Worm (Caenorhabditis elegans) whole organism, young adult: ENCODE results near the gene C45B11.5.
A peak's percentile ranks its signal among the peaks of the same experiment; 100 is the strongest.

ENCODE experiments used
- B0019.2 ChIP-seq: fragments of 200-800 bp; sonication (Bioruptor generic); conservative IDR thresholded peaks from 2 replicates; pipeline ENCODE4 v1.3.6; 2022; ENCODE audit warnings: missing genetic modification reagents, missing genetic modification characterization, missing compliant biosample characterization
- D2030.7 ChIP-seq: fragments of 200-800 bp; sonication (Bioruptor generic); IDR thresholded peaks from 2 replicates; pipeline ENCODE4 v1.3.6; 2022; ENCODE audit warnings: missing genetic modification reagents, missing genetic modification characterization, missing compliant biosample characterization
- F10E7.11 ChIP-seq: sonication (generic microtip); optimal IDR thresholded peaks from 2 replicates; lab custom pipeline; 2017; ENCODE audit warnings: mild to moderate bottlenecking, missing genetic modification characterization, moderate library complexity, missing compliant biosample characterization
- F39B2.1 ChIP-seq: fragments of 200-800 bp; sonication (Bioruptor generic); IDR thresholded peaks from 2 replicates; pipeline ENCODE4 v1.3.6; 2022; ENCODE audit warnings: missing genetic modification reagents, missing genetic modification characterization, missing compliant biosample characterization
- F55B11.4 ChIP-seq: sonication (generic microtip); optimal IDR thresholded peaks from 2 replicates; lab custom pipeline; 2016; ENCODE audit warnings: missing compliant biosample characterization, missing genetic modification characterization, borderline replicate concordance; ENCODE audit not compliant: insufficient read depth
- K11D2.4 ChIP-seq: fragments of 200-800 bp; sonication (Bioruptor generic); IDR thresholded peaks from 2 replicates; pipeline ENCODE4 v1.3.6; 2022; ENCODE audit warnings: missing genetic modification reagents, missing genetic modification characterization, missing compliant biosample characterization
- Y53F4B.3 ChIP-seq: fragments of 200-800 bp; sonication (Bioruptor generic); IDR thresholded peaks from 2 replicates; pipeline ENCODE4 v1.3.6; 2022; ENCODE audit warnings: missing genetic modification reagents, missing genetic modification characterization, missing compliant biosample characterization
- Y79H2A.3 ChIP-seq: fragments of 200-800 bp; sonication (Bioruptor generic); conservative IDR thresholded peaks from 2 replicates; pipeline ENCODE4 v1.3.6; 2022; ENCODE audit warnings: missing genetic modification reagents, missing genetic modification characterization, missing compliant biosample characterization
- ZK185.1 ChIP-seq: sonication (generic microtip); optimal IDR thresholded peaks from 2 replicates; lab custom pipeline; 2016; ENCODE audit warnings: mild to moderate bottlenecking, missing genetic modification characterization, missing compliant biosample characterization; ENCODE audit not compliant: poor library complexity, severe bottlenecking
- athp-1 ChIP-seq: sonication (generic microtip); optimal IDR thresholded peaks from 2 replicates; lab custom pipeline; 2017; ENCODE audit warnings: mild to moderate bottlenecking, missing genetic modification characterization, missing compliant biosample characterization
- attf-3 ChIP-seq: fragments of 200-800 bp; sonication (Bioruptor generic); conservative IDR thresholded peaks from 2 replicates; pipeline ENCODE4 v1.3.6; 2022; ENCODE audit warnings: missing genetic modification reagents, missing genetic modification characterization, missing compliant biosample characterization
- attf-5 ChIP-seq: fragments of 200-800 bp; sonication (Bioruptor generic); optimal IDR thresholded peaks from 2 replicates; lab custom pipeline; 2018; ENCODE audit warnings: mild to moderate bottlenecking, missing genetic modification characterization, missing compliant biosample characterization
- bed-2 ChIP-seq: fragments of 200-800 bp; sonication (Bioruptor generic); IDR thresholded peaks from 2 replicates; pipeline ENCODE4 v1.3.6; 2022; ENCODE audit warnings: missing genetic modification reagents, missing genetic modification characterization, missing compliant biosample characterization
- cebp-1 ChIP-seq, 2 experiments: fragments of 200-800 bp in 1 of 2; sonication (Bioruptor generic) in 1 of 2; sonication (generic microtip) in 1 of 2; IDR thresholded peaks in 1 of 2; optimal IDR thresholded peaks in 1 of 2; 2 replicates each; pipeline versions ENCODE4 v1.3.6 to Lab custom; 2017 to 2022; ENCODE audit warnings: missing compliant biosample characterization in 2 of 2, missing genetic modification characterization in 2 of 2, mild to moderate bottlenecking in 1 of 2, missing genetic modification reagents in 1 of 2, moderate library complexity in 1 of 2
- ceh-40 ChIP-seq: fragments of 200-800 bp; sonication (Bioruptor generic); IDR thresholded peaks from 2 replicates; pipeline ENCODE4 v1.3.6; 2022; ENCODE audit warnings: missing genetic modification characterization, missing compliant biosample characterization
- chd-7 ChIP-seq: sonication (generic microtip); optimal IDR thresholded peaks from 2 replicates; lab custom pipeline; 2016; ENCODE audit warnings: mild to moderate bottlenecking, missing genetic modification characterization, moderate library complexity, missing compliant biosample characterization
- die-1 ChIP-seq: sonication (generic microtip); optimal IDR thresholded peaks from 2 replicates; lab custom pipeline; 2016; ENCODE audit warnings: missing genotype, mild to moderate bottlenecking, missing genetic modification characterization, missing compliant biosample characterization
- dpl-1 ChIP-seq: fragments of 150-350 bp; optimal IDR thresholded peaks from 2 replicates; lab custom pipeline; 2014; ENCODE audit warnings: missing biosample characterization, missing genetic modification reagents, missing genetic modification characterization
- egl-44 ChIP-seq: fragments of 200-800 bp; sonication (Bioruptor generic); IDR thresholded peaks from 2 replicates; pipeline ENCODE4 v1.3.6; 2022; ENCODE audit warnings: missing genetic modification reagents, missing genetic modification characterization, missing compliant biosample characterization
- egrh-3 ChIP-seq: fragments of 200-800 bp; sonication (Bioruptor generic); IDR thresholded peaks from 2 replicates; pipeline ENCODE4 v1.3.6; 2022; ENCODE audit warnings: missing genetic modification reagents, missing genetic modification characterization, missing compliant biosample characterization
- ekl-4 ChIP-seq: fragments of 200-800 bp; sonication (Bioruptor generic); IDR thresholded peaks from 2 replicates; pipeline ENCODE4 v1.3.6; 2022; ENCODE audit warnings: missing genetic modification reagents, missing genetic modification characterization, missing compliant biosample characterization
- fkh-3 ChIP-seq: sonication (generic microtip); optimal IDR thresholded peaks from 2 replicates; lab custom pipeline; 2016; ENCODE audit warnings: mild to moderate bottlenecking, missing genetic modification characterization, missing compliant biosample characterization
- hlh-12 ChIP-seq: sonication (generic microtip); optimal IDR thresholded peaks from 2 replicates; lab custom pipeline; 2016; ENCODE audit warnings: missing genetic modification characterization, missing compliant biosample characterization
- hrde-1 ChIP-seq: sonication (generic microtip); optimal IDR thresholded peaks from 2 replicates; lab custom pipeline; 2016; ENCODE audit warnings: missing genetic modification characterization, mild to moderate bottlenecking, missing compliant biosample characterization, moderate library complexity, missing genotype, missing genetic modification reagents, borderline replicate concordance
- let-526 ChIP-seq: fragments of 200-800 bp; sonication (Bioruptor generic); IDR thresholded peaks from 2 replicates; pipeline ENCODE4 v1.3.6; 2022; ENCODE audit warnings: missing genetic modification reagents, missing genetic modification characterization, missing compliant biosample characterization
- lin-26 ChIP-seq: fragments of 200-800 bp; sonication (Bioruptor generic); IDR thresholded peaks from 2 replicates; pipeline ENCODE4 v1.3.6; 2022; ENCODE audit warnings: missing genetic modification reagents, missing genetic modification characterization, missing compliant biosample characterization
- lin-35 ChIP-seq, 3 experiments: fragments of 150-350 bp in 2 of 3; sonication (generic microtip) in 1 of 3; optimal IDR thresholded peaks; 2 replicates each; lab custom pipeline; 2014 to 2018; ENCODE audit warnings: missing biosample characterization in 3 of 3, missing genetic modification characterization in 3 of 3, missing genetic modification reagents in 3 of 3
- lin-40 ChIP-seq: sonication (generic microtip); optimal IDR thresholded peaks from 2 replicates; lab custom pipeline; 2016; ENCODE audit warnings: missing genetic modification characterization, mild to moderate bottlenecking, missing compliant biosample characterization, missing genotype, missing genetic modification reagents
- mcd-1 ChIP-seq: fragments of 200-800 bp; sonication (Bioruptor generic); IDR thresholded peaks from 2 replicates; pipeline ENCODE4 v1.3.6; 2022; ENCODE audit warnings: missing genetic modification reagents, missing genetic modification characterization, missing compliant biosample characterization
- mxl-1 ChIP-seq: sonication (generic microtip); optimal IDR thresholded peaks from 2 replicates; lab custom pipeline; 2016; ENCODE audit warnings: missing genetic modification characterization, missing compliant biosample characterization
- nfya-1 ChIP-seq: sonication (generic microtip); optimal IDR thresholded peaks from 2 replicates; lab custom pipeline; 2017; ENCODE audit warnings: antibody characterized with exemption, missing compliant biosample characterization, missing genetic modification characterization, borderline replicate concordance; ENCODE audit not compliant: insufficient read depth
- nfyb-1 ChIP-seq: fragments of 200-800 bp; sonication (Bioruptor generic); IDR thresholded peaks from 2 replicates; pipeline ENCODE4 v1.3.6; 2022; ENCODE audit warnings: missing genetic modification reagents, missing genetic modification characterization, missing compliant biosample characterization
- nhr-80 ChIP-seq: sonication (generic microtip); optimal IDR thresholded peaks from 2 replicates; lab custom pipeline; 2016; ENCODE audit warnings: missing genetic modification characterization, missing compliant biosample characterization
- pbrm-1 ChIP-seq: fragments of 200-800 bp; sonication (Bioruptor generic); IDR thresholded peaks from 2 replicates; pipeline ENCODE4 v1.3.6; 2022; ENCODE audit warnings: missing genetic modification reagents, missing genetic modification characterization, missing compliant biosample characterization
- rcor-1 ChIP-seq: fragments of 200-800 bp; sonication (Bioruptor generic); IDR thresholded peaks from 2 replicates; pipeline ENCODE4 v1.3.6; 2022; ENCODE audit warnings: missing genetic modification reagents, missing genetic modification characterization, missing compliant biosample characterization
- repo-1 ChIP-seq: sonication (generic microtip); optimal IDR thresholded peaks from 2 replicates; lab custom pipeline; 2017; ENCODE audit warnings: mild to moderate bottlenecking, missing genetic modification characterization, missing compliant biosample characterization
- sea-2 ChIP-seq: fragments of 200-800 bp; sonication (Bioruptor generic); IDR thresholded peaks from 2 replicates; pipeline ENCODE4 v1.3.6; 2022; ENCODE audit warnings: missing genetic modification characterization, missing compliant biosample characterization
- snpc-1.3 ChIP-seq: sonication (generic microtip); optimal IDR thresholded peaks from 2 replicates; lab custom pipeline; 2017; ENCODE audit warnings: missing genetic modification characterization, mild to moderate bottlenecking, missing compliant biosample characterization, antibody characterized with exemption, moderate library complexity, missing genotype, missing genetic modification reagents; ENCODE audit not compliant: insufficient read depth
- tbx-9 ChIP-seq: sonication (generic microtip); optimal IDR thresholded peaks from 2 replicates; lab custom pipeline; 2016; ENCODE audit warnings: borderline replicate concordance, missing genetic modification characterization, inconsistent platforms, missing compliant biosample characterization
- unc-130 ChIP-seq: sonication (generic microtip); optimal IDR thresholded peaks from 2 replicates; lab custom pipeline; 2016; ENCODE audit warnings: missing genetic modification reagents, missing genetic modification characterization, missing compliant biosample characterization
- xnd-1 ChIP-seq: sonication (generic microtip); optimal IDR thresholded peaks from 2 replicates; lab custom pipeline; 2016; ENCODE audit warnings: missing genotype, missing genetic modification reagents, missing genetic modification characterization, missing compliant biosample characterization
- zfh-2 ChIP-seq: fragments of 200-800 bp; sonication (Bioruptor generic); conservative IDR thresholded peaks from 2 replicates; pipeline ENCODE4 v1.3.6; 2022; ENCODE audit warnings: missing genetic modification reagents, missing genetic modification characterization, missing compliant biosample characterization
- zim-3 ChIP-seq: sonication (generic microtip); optimal IDR thresholded peaks from 2 replicates; lab custom pipeline; 2017; ENCODE audit warnings: mild to moderate bottlenecking, missing genetic modification characterization, moderate library complexity, missing compliant biosample characterization
- ztf-25 ChIP-seq: fragments of 200-800 bp; sonication (Bioruptor generic); IDR thresholded peaks from 2 replicates; pipeline ENCODE4 v1.3.6; 2022; ENCODE audit warnings: missing genetic modification reagents, missing genetic modification characterization, missing compliant biosample characterization

C45B11.5 gene

DNA sequence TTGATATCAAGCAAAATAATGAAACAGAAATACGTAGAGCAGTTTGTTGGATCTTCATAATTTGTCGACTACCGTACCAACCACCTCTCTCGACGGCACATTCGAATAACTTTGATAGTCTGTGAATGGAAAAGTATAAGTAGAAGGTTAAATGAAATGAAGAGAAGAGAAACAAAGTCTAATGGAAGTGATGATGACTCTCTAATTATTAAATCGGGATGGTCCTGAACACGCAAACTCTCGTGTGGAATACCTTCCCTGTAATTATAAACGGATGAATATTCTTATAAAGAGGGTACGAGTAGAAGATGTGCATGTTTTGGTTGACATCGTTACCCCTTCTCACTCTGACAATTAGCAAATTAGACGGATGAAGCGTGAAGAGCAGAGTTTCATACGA lies 18.8 kb upstream of the C45B11.5 start, which contains the start of the genes C13G3.12 and hot-6:
C13G3.12 (minus strand) TSS at position 101 of the 400 bp plus-strand sequence.
hot-6 (minus strand) TSS at position 121 of the 400 bp plus-strand sequence.
- TF ChIP-seq nhr-80 (no peak), chd-7 (tag; lab: Kevin White, UChicago) (no peak), nfyb-1 (GFP tag; lab: Robert Waterston, UW) (no peak), egrh-3 (GFP tag; lab: Robert Waterston, UW) (no peak), ceh-40 (GFP tag; lab: Robert Waterston, UW) (no peak), let-526 (no peak), B0019.2 (GFP tag; lab: Robert Waterston, UW) (no peak)

DNA sequence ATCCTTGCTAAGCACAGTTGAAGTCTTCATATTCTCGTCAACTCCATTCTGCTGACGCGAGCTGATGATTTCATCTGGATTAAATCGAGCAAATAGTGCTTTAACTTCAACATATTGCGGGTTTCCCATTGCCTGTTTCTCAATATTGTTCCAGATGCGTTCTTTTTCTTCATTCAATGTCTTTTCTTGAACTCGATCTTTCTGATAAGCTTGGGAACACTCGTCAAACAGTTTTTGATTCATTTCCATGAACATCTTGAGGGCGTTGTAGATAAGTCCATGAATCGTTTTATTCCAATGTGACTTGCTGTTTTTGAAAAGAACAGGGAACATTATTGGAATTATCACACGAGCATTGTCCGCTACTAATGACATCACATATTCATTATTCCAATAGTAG lies 13.9 kb upstream of the C45B11.5 start:
- TF ChIP-seq xnd-1 (tag; lab: Kevin White, UChicago) (no peak), Y53F4B.3 (no peak), mcd-1 (no peak)

DNA sequence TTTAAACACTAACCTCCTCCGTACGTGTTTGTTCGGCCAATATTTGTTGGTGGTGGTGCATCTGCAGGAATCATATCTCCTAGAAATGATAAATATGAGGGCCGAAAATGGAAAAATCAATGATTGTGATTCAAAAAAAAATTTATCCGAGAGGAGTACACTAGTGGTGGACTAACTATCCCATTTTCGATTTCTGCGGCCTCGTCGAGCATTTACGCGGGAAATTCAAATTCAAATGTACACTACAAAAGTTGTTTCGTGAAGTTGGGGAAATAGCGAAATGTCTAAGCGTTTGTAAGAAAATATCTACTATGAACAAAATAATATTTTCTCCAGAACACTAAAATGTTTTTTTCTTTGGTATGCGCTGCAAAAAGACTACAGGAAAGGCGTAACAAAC lies 12.3 kb upstream of the C45B11.5 start:
- no peak for TF ChIP-seq F55B11.4 (tag; lab: Kevin White, UChicago)
- no peak for TF ChIP-seq nhr-80
- TF ChIP-seq sea-2 (GFP tag; lab: Robert Waterston, UW), result no peak
- TF ChIP-seq ZK185.1 (tag; lab: Kevin White, UChicago), result peak; percentile 83
- TF ChIP-seq tbx-9, result no peak
- TF ChIP-seq attf-5 (GFP tag; lab: Kevin White, UChicago), result peak; percentile 5
- TF ChIP-seq zfh-2, result no peak
- TF ChIP-seq hrde-1 (tag; lab: Kevin White, UChicago), result no peak
- no peak for TF ChIP-seq attf-3 (GFP tag; lab: Robert Waterston, UW)
- peak; percentile 44 for TF ChIP-seq unc-130 (GFP tag; lab: Kevin White, UChicago)
- TF ChIP-seq nfya-1 (tag; lab: Kevin White, UChicago), result no peak
- TF ChIP-seq lin-26 (GFP tag; lab: Robert Waterston, UW), result no peak
- TF ChIP-seq ztf-25, result no peak
- TF ChIP-seq athp-1, result no peak
- TF ChIP-seq mxl-1 (tag; lab: Kevin White, UChicago), result no peak
- TF ChIP-seq bed-2 (GFP tag; lab: Robert Waterston, UW), result 0 out of 2 replicates have a peak, but pooled peaks have one; percentile 57
- no peak for TF ChIP-seq die-1 (tag; lab: Kevin White, UChicago)
- no peak for TF ChIP-seq F10E7.11 (tag; lab: Kevin White, UChicago)
- TF ChIP-seq chd-7 (tag; lab: Kevin White, UChicago), result peak; percentile 9
- peak; percentile 41; the same call in 1 of the 2 replicates for TF ChIP-seq D2030.7 (GFP tag; lab: Robert Waterston, UW)
- peak; percentile 41; the same call in 1 of the 2 replicates for TF ChIP-seq pbrm-1 (GFP tag; lab: Robert Waterston, UW)
- 0 out of 2 replicates have a peak, but pooled peaks have one; percentile 23 for TF ChIP-seq B0019.2 (GFP tag; lab: Robert Waterston, UW)
- no peak for TF ChIP-seq cebp-1 (GFP tag; IDR thresholded peaks at IDR 0.05; lab: Robert Waterston, UW)
- peak; percentile 23 for TF ChIP-seq cebp-1 (tag; optimal IDR thresholded peaks at IDR 0.05; lab: Kevin White, UChicago)
- TF ChIP-seq egl-44 (GFP tag; lab: Robert Waterston, UW), result no peak
- no peak for TF ChIP-seq zim-3
- TF ChIP-seq dpl-1 (GFP tag; lab: Kevin White, UChicago), result peak; percentile 54
- TF ChIP-seq Y79H2A.3 (GFP tag; lab: Robert Waterston, UW), result no peak
- TF ChIP-seq K11D2.4 (GFP tag; lab: Robert Waterston, UW), result peak; percentile 72
- TF ChIP-seq hlh-12 (tag; lab: Kevin White, UChicago), result no peak
- no peak for TF ChIP-seq fkh-3
- no peak for TF ChIP-seq repo-1 (tag; lab: Kevin White, UChicago)
- TF ChIP-seq lin-40, result peak; percentile 30
- peak in 1 of 3 experiments; percentile 72 for TF ChIP-seq lin-35 (GFP tag; optimal IDR thresholded peaks at IDR 0.05; lab: Kevin White, UChicago)
- no peak for TF ChIP-seq ekl-4
- TF ChIP-seq snpc-1.3 (tag; lab: Kevin White, UChicago), result no peak
- TF ChIP-seq F39B2.1, result no peak
- peak; percentile 34; the same call in 1 of the 2 replicates for TF ChIP-seq rcor-1 (GFP tag; lab: Robert Waterston, UW)
